Worm (Caenorhabditis elegans): ENCODE data around the gene his-72.

ce11 chrIII:12344940-12345339 lies 23.9 kb downstream of the his-72 start:
- TF ChIP-seq nhr-76 (tag; optimal IDR thresholded peaks at IDR 0.05): no peak
- no peak for TF ChIP-seq fkh-10 (GFP tag; optimal IDR thresholded peaks at IDR 0.05)

All from whole organism, L1 larva.